Fruit fly (Drosophila melanogaster) whole organism: ENCODE measurements around the gene lsn.

ENCODE experiments used
- CG8478 ChIP-seq: fragments of >200 bp; optimal IDR thresholded peaks from 2 replicates; lab custom pipeline; 2018; ENCODE audit warnings: inconsistent platforms
- Dll ChIP-seq: fragments of >200 bp; optimal IDR thresholded peaks from 2 replicates; lab custom pipeline; 2017
- EcR ChIP-seq, 2 experiments: fragments of >200 bp; optimal IDR thresholded peaks; 2 replicates each; lab custom pipeline; 2017; ENCODE audit warnings: missing biosample characterization in 2 of 2, missing genetic modification characterization in 2 of 2, missing genetic modification reagents in 2 of 2
- pan ChIP-seq: fragments of >200 bp; optimal IDR thresholded peaks from 2 replicates; lab custom pipeline; 2017
- psq ChIP-seq: fragments of >200 bp; optimal IDR thresholded peaks from 2 replicates; lab custom pipeline; 2017
- usp ChIP-seq: fragments of >200 bp; optimal IDR thresholded peaks from 2 replicates; lab custom pipeline; 2017; ENCODE audit warnings: missing biosample characterization, missing genetic modification characterization, mixed read lengths

The lsn gene

dm6 chr3R:21877636-21878035, 12.7 kb downstream of the lsn start, which contains the start of gene P5CDh2:
P5CDh2 (plus strand) TSS chr3R:21877936.
- no peak for TF ChIP-seq CG8478 (lab: Kevin White, UChicago)
- no peak for TF ChIP-seq pan (lab: Kevin White, UChicago)
- no peak for TF ChIP-seq usp

- no peak for TF ChIP-seq usp
- TF ChIP-seq psq (lab: Kevin White, UChicago): no peak
- no peak for TF ChIP-seq Dll (lab: Kevin White, UChicago)
- TF ChIP-seq EcR (GFP tag; optimal IDR thresholded peaks at IDR 0.05; lab: Kevin White, UChicago): no peak
- no peak for TF ChIP-seq pan (lab: Kevin White, UChicago)
- TF ChIP-seq CG8478 (lab: Kevin White, UChicago): no peak
These were observed 13.5 kb downstream of the lsn start, which contains the start of gene CG34148 for dm6 chr3R:21878473-21878872. CG34148 (minus strand) TSS chr3R:21878686.

- TF ChIP-seq CG8478 (lab: Kevin White, UChicago) (no peak), psq (lab: Kevin White, UChicago) (no peak), EcR (GFP tag; optimal IDR thresholded peaks at IDR 0.05; lab: Kevin White, UChicago) (no peak), usp (no peak), pan (lab: Kevin White, UChicago) (no peak), Dll (lab: Kevin White, UChicago) (no peak)
These were observed 15.5 kb downstream of the lsn start, which contains the start of gene CG31465 for dm6 chr3R:21880510-21880909. CG31465 (plus strand) TSS chr3R:21880810.

dm6 chr3R:21884354-21884753, 19.4 kb downstream of the lsn start, which contains the start of gene fit:
fit (minus strand) TSS chr3R:21884454.
- TF ChIP-seq CG8478 (lab: Kevin White, UChicago): no peak
- no peak for TF ChIP-seq usp
- TF ChIP-seq psq (lab: Kevin White, UChicago): no peak

- no peak for TF ChIP-seq EcR (GFP tag; optimal IDR thresholded peaks at IDR 0.05; lab: Kevin White, UChicago)
- TF ChIP-seq usp: no peak
- no peak for TF ChIP-seq pan (lab: Kevin White, UChicago)
- no peak for TF ChIP-seq Dll (lab: Kevin White, UChicago)
- TF ChIP-seq CG8478 (lab: Kevin White, UChicago): no peak
- TF ChIP-seq psq (lab: Kevin White, UChicago): no peak
These were observed 20.5 kb downstream of the lsn start, which contains the start of gene CG17819 for dm6 chr3R:21885450-21885849. CG17819 (minus strand) TSS chr3R:21885550.

dm6 chr3R:21886861-21887587, 22.1 kb downstream of the lsn start, which contains the start of the genes CG6678 and dnd:
CG6678 (plus strand) TSS chr3R:21887029.
dnd (minus strand) TSS chr3R:21887355.
- TF ChIP-seq psq (lab: Kevin White, UChicago) (no peak), CG8478 (lab: Kevin White, UChicago) (no peak), EcR (GFP tag; optimal IDR thresholded peaks at IDR 0.05; lab: Kevin White, UChicago) (no peak)

dm6 chr3R:21887588-21888007, 22.6 kb downstream of the lsn start:
- TF ChIP-seq pan (lab: Kevin White, UChicago): no peak
- TF ChIP-seq usp: no peak
- no peak for TF ChIP-seq CG8478 (lab: Kevin White, UChicago)
- TF ChIP-seq EcR (GFP tag; optimal IDR thresholded peaks at IDR 0.05; lab: Kevin White, UChicago): no peak
- no peak for TF ChIP-seq psq (lab: Kevin White, UChicago)
- TF ChIP-seq Dll (lab: Kevin White, UChicago): no peak

- TF ChIP-seq usp (no peak), psq (lab: Kevin White, UChicago) (no peak), CG8478 (lab: Kevin White, UChicago) (no peak)
These were observed 24.0 kb downstream of the lsn start, which contains the start of gene CG43844 for dm6 chr3R:21888696-21889602. CG43844 (plus strand) TSS chr3R:21889539.

dm6 chr3R:21889945-21890344, 25.0 kb downstream of the lsn start:
- no peak for TF ChIP-seq usp
- no peak for TF ChIP-seq CG8478 (lab: Kevin White, UChicago)
- TF ChIP-seq psq (lab: Kevin White, UChicago): no peak
- no peak for TF ChIP-seq pan (lab: Kevin White, UChicago)
- peak; percentile 37 to 39 for TF ChIP-seq EcR (GFP tag; optimal IDR thresholded peaks at IDR 0.05; lab: Kevin White, UChicago)
- TF ChIP-seq Dll (lab: Kevin White, UChicago): no peak

dm6 chr3R:21890739-21891138, 25.8 kb downstream of the lsn start:
- no peak for TF ChIP-seq CG8478 (lab: Kevin White, UChicago)
- peak in 1 of 2 experiments; percentile 51 for TF ChIP-seq EcR (GFP tag; optimal IDR thresholded peaks at IDR 0.05; lab: Kevin White, UChicago)

dm6 chr3R:21892450-21892849, 27.5 kb downstream of the lsn start:
- TF ChIP-seq EcR (GFP tag; optimal IDR thresholded peaks at IDR 0.05; lab: Kevin White, UChicago) (no peak), psq (lab: Kevin White, UChicago) (no peak), Dll (lab: Kevin White, UChicago) (no peak), usp (no peak), pan (lab: Kevin White, UChicago) (no peak), CG8478 (lab: Kevin White, UChicago) (no peak)

- TF ChIP-seq EcR (GFP tag; optimal IDR thresholded peaks at IDR 0.05; lab: Kevin White, UChicago): no peak
- TF ChIP-seq CG8478 (lab: Kevin White, UChicago): no peak
- no peak for TF ChIP-seq pan (lab: Kevin White, UChicago)
- no peak for TF ChIP-seq Dll (lab: Kevin White, UChicago)
- TF ChIP-seq psq (lab: Kevin White, UChicago): no peak
- TF ChIP-seq usp: no peak
These were observed 29.0 kb downstream of the lsn start for dm6 chr3R:21893929-21894328.
